Fruit fly (Drosophila melanogaster): Measurements from ENCODE around the gene CG11570.

Gene CG11570

dm6 chr3L:12002321-12003248 lies 45.0 kb upstream of the CG11570 start, which contains the start of the genes Pop2 and CG6928 (continued):
- TF ChIP-seq CG3838 (GFP tag; optimal IDR thresholded peaks at IDR 0.05) (no peak), aop (GFP tag; IDR thresholded peaks at IDR 0.05) (no peak), MBD-R2 (GFP tag; IDR thresholded peaks at IDR 0.05) (peak; percentile 94), Bdp1 (GFP tag; optimal IDR thresholded peaks at IDR 0.05) (peak; percentile 80), Dll (GFP tag; IDR thresholded peaks at IDR 0.05; ENCODE audit: partially characterized antibody) (peak; percentile 95), fd64A (GFP tag; optimal IDR thresholded peaks at IDR 0.05) (no peak), crol (GFP tag; IDR thresholded peaks at IDR 0.05) (peak; percentile 96), org-1 (GFP tag; optimal IDR thresholded peaks at IDR 0.05) (no peak), ash1 (GFP tag; optimal IDR thresholded peaks at IDR 0.05) (no peak), shn (GFP tag; optimal IDR thresholded peaks at IDR 0.05) (peak; percentile 84), luna (GFP tag; optimal IDR thresholded peaks at IDR 0.05) (peak; percentile 59), CG8359 (GFP tag; optimal IDR thresholded peaks at IDR 0.05; ENCODE audit: borderline replicate concordance) (peak; percentile 44), dan (GFP tag; IDR thresholded peaks at IDR 0.05) (no peak), CG11504 (tag; optimal IDR thresholded peaks at IDR 0.05) (peak; percentile 71), CG14965 (GFP tag; optimal IDR thresholded peaks at IDR 0.05; ENCODE audit: borderline replicate concordance) (no peak), B-H2 (GFP tag; optimal IDR thresholded peaks at IDR 0.05) (peak; percentile 55), CG11723 (GFP tag; optimal IDR thresholded peaks at IDR 0.05) (peak; percentile 40), Stat92E (GFP tag; optimal IDR thresholded peaks at IDR 0.05) (peak in 1 of 3 experiments; percentile 13), CG12071 (GFP tag; optimal IDR thresholded peaks at IDR 0.05) (no peak), btn (GFP tag; optimal IDR thresholded peaks at IDR 0.05) (peak; percentile 44), Deaf1 (tag; optimal IDR thresholded peaks at IDR 0.05) (peak; percentile 31), CG1233 (GFP tag; optimal IDR thresholded peaks at IDR 0.05) (peak; percentile 50), Fer2 (tag; optimal IDR thresholded peaks at IDR 0.05) (peak; percentile 55), ewg (GFP tag; optimal IDR thresholded peaks at IDR 0.05) (peak; percentile 87), Sry-β (GFP tag; optimal IDR thresholded peaks at IDR 0.05) (peak; percentile 25), Six4 (GFP tag; optimal IDR thresholded peaks at IDR 0.05) (peak; percentile 35), CG17912 (GFP tag; optimal IDR thresholded peaks at IDR 0.05) (no peak), kni (GFP tag; optimal IDR thresholded peaks at IDR 0.05) (peak; percentile 1), bab2 (GFP tag; optimal IDR thresholded peaks at IDR 0.05) (peak; percentile 86), CG32532 (GFP tag; IDR thresholded peaks at IDR 0.05) (peak; percentile 75), CG16779 (GFP tag; IDR thresholded peaks at IDR 0.05) (peak; percentile 41; the same call in 1 of the 2 replicates), CG3847 (GFP tag; IDR thresholded peaks at IDR 0.05) (peak; percentile 94), D19A (tag; optimal IDR thresholded peaks at IDR 0.05) (no peak), sim (GFP tag; IDR thresholded peaks at IDR 0.05) (no peak), crp (GFP tag; optimal IDR thresholded peaks at IDR 0.05) (peak; percentile 83 to 94), ara (GFP tag; IDR thresholded peaks at IDR 0.05) (peak; percentile 54; the same call in 1 of the 2 replicates), wek (GFP tag; optimal IDR thresholded peaks at IDR 0.05) (no peak), bbx (GFP tag; IDR thresholded peaks at IDR 0.05; ENCODE audit: partially characterized antibody) (peak; percentile 79), CrebB (tag; optimal IDR thresholded peaks at IDR 0.05) (peak; percentile 40), ERR (GFP tag; optimal IDR thresholded peaks at IDR 0.05) (peak; percentile 59), CG15696 (tag; optimal IDR thresholded peaks at IDR 0.05) (peak; percentile 37), CG9876 (GFP tag; optimal IDR thresholded peaks at IDR 0.05) (peak; percentile 79), CG31388 (GFP tag; optimal IDR thresholded peaks at IDR 0.05) (peak; percentile 61), dmrt99B (tag; optimal IDR thresholded peaks at IDR 0.05) (no peak), kah (GFP tag; optimal IDR thresholded peaks at IDR 0.05) (no peak), CG7271 (tag; optimal IDR thresholded peaks at IDR 0.05) (peak; percentile 31), Dad (GFP tag; optimal IDR thresholded peaks at IDR 0.05) (peak; percentile 82), E2f2 (GFP tag; IDR thresholded peaks at IDR 0.05) (peak; percentile 79)

All from whole organism, embryonic.